Worm (Caenorhabditis elegans) whole organism, young adult: ENCODE measurements around the gene btb-2.

Experiments used
- B0019.2 ChIP-seq: fragments of 200-800 bp; sonication (Bioruptor generic); conservative IDR thresholded peaks from 2 replicates; pipeline ENCODE4 v1.3.6; 2022; ENCODE audit warnings: missing genetic modification reagents, missing genetic modification characterization, missing compliant biosample characterization
- B0336.3 ChIP-seq: fragments of 200-800 bp; sonication (Bioruptor generic); IDR thresholded peaks from 2 replicates; pipeline ENCODE4 v1.3.6; 2022; ENCODE audit warnings: missing genetic modification characterization, missing compliant biosample characterization
- C17E4.6 ChIP-seq: fragments of 200-800 bp; sonication (Bioruptor generic); IDR thresholded peaks from 2 replicates; pipeline ENCODE4 v1.3.6; 2022; ENCODE audit warnings: missing genetic modification reagents, missing genetic modification characterization, missing compliant biosample characterization
- D2030.7 ChIP-seq: fragments of 200-800 bp; sonication (Bioruptor generic); IDR thresholded peaks from 2 replicates; pipeline ENCODE4 v1.3.6; 2022; ENCODE audit warnings: missing genetic modification reagents, missing genetic modification characterization, missing compliant biosample characterization
- F23B12.7 ChIP-seq: sonication (generic microtip); optimal IDR thresholded peaks from 2 replicates; lab custom pipeline; 2017; ENCODE audit warnings: missing genetic modification characterization, mild to moderate bottlenecking, missing compliant biosample characterization, antibody characterized with exemption, moderate library complexity; ENCODE audit not compliant: insufficient read depth
- F33H1.4 ChIP-seq: fragments of 200-800 bp; sonication (Bioruptor generic); IDR thresholded peaks from 2 replicates; pipeline ENCODE4 v1.3.6; 2022; ENCODE audit warnings: missing genetic modification reagents, missing genetic modification characterization, missing compliant biosample characterization
- ZK185.1 ChIP-seq: sonication (generic microtip); optimal IDR thresholded peaks from 2 replicates; lab custom pipeline; 2016; ENCODE audit warnings: mild to moderate bottlenecking, missing genetic modification characterization, missing compliant biosample characterization; ENCODE audit not compliant: poor library complexity, severe bottlenecking
- ama-1 ChIP-seq, 3 experiments: fragments of 150-350 bp in 1 of 3; sonication (generic microtip) in 2 of 3; optimal IDR thresholded peaks; 2 replicates each; lab custom pipeline; 2014 to 2018; ENCODE audit warnings: missing biosample characterization in 2 of 3, missing genetic modification characterization in 2 of 3, missing genetic modification reagents in 2 of 3
- attf-3 ChIP-seq: fragments of 200-800 bp; sonication (Bioruptor generic); conservative IDR thresholded peaks from 2 replicates; pipeline ENCODE4 v1.3.6; 2022; ENCODE audit warnings: missing genetic modification reagents, missing genetic modification characterization, missing compliant biosample characterization
- attf-5 ChIP-seq: fragments of 200-800 bp; sonication (Bioruptor generic); optimal IDR thresholded peaks from 2 replicates; lab custom pipeline; 2018; ENCODE audit warnings: mild to moderate bottlenecking, missing genetic modification characterization, missing compliant biosample characterization
- cebp-1 ChIP-seq, 2 experiments: fragments of 200-800 bp in 1 of 2; sonication (Bioruptor generic) in 1 of 2; sonication (generic microtip) in 1 of 2; IDR thresholded peaks in 1 of 2; optimal IDR thresholded peaks in 1 of 2; 2 replicates each; pipeline versions ENCODE4 v1.3.6 to Lab custom; 2017 to 2022; ENCODE audit warnings: missing compliant biosample characterization in 2 of 2, missing genetic modification characterization in 2 of 2, mild to moderate bottlenecking in 1 of 2, missing genetic modification reagents in 1 of 2, moderate library complexity in 1 of 2
- cebp-2 ChIP-seq: fragments of 200-800 bp; sonication (Bioruptor generic); IDR thresholded peaks from 2 replicates; pipeline ENCODE4 v1.3.6; 2022; ENCODE audit warnings: missing genetic modification characterization, missing compliant biosample characterization
- ceh-100 ChIP-seq: fragments of 200-800 bp; sonication (Bioruptor generic); IDR thresholded peaks from 2 replicates; pipeline ENCODE4 v1.3.6; 2022; ENCODE audit warnings: missing genetic modification reagents, missing genetic modification characterization, missing compliant biosample characterization
- ceh-79 ChIP-seq: sonication (generic microtip); optimal IDR thresholded peaks from 2 replicates; lab custom pipeline; 2017; ENCODE audit warnings: mild to moderate bottlenecking, missing genetic modification characterization, missing compliant biosample characterization
- dox-1 ChIP-seq: fragments of 200-800 bp; sonication (Bioruptor generic); IDR thresholded peaks from 2 replicates; pipeline ENCODE4 v1.3.6; 2022; ENCODE audit warnings: missing genetic modification reagents, missing genetic modification characterization, missing compliant biosample characterization
- egrh-3 ChIP-seq: fragments of 200-800 bp; sonication (Bioruptor generic); IDR thresholded peaks from 2 replicates; pipeline ENCODE4 v1.3.6; 2022; ENCODE audit warnings: missing genetic modification reagents, missing genetic modification characterization, missing compliant biosample characterization
- fkh-3 ChIP-seq: sonication (generic microtip); optimal IDR thresholded peaks from 2 replicates; lab custom pipeline; 2016; ENCODE audit warnings: mild to moderate bottlenecking, missing genetic modification characterization, missing compliant biosample characterization
- hlh-26 ChIP-seq: fragments of 200-800 bp; sonication (Bioruptor generic); conservative IDR thresholded peaks from 2 replicates; pipeline ENCODE4 v1.3.6; 2022; ENCODE audit warnings: missing genetic modification reagents, missing genetic modification characterization, missing compliant biosample characterization
- hrde-1 ChIP-seq: sonication (generic microtip); optimal IDR thresholded peaks from 2 replicates; lab custom pipeline; 2016; ENCODE audit warnings: missing genetic modification characterization, mild to moderate bottlenecking, missing compliant biosample characterization, moderate library complexity, missing genotype, missing genetic modification reagents, borderline replicate concordance
- mel-28 ChIP-seq: sonication (generic microtip); optimal IDR thresholded peaks from 2 replicates; lab custom pipeline; 2016; ENCODE audit warnings: borderline replicate concordance, mild to moderate bottlenecking, missing genetic modification characterization, missing compliant biosample characterization
- nhr-120 ChIP-seq: fragments of 200-800 bp; sonication (Bioruptor generic); IDR thresholded peaks from 2 replicates; pipeline ENCODE4 v1.3.6; 2022; ENCODE audit warnings: missing genetic modification characterization, missing compliant biosample characterization
- nhr-27 ChIP-seq: fragments of 200-800 bp; sonication (Bioruptor generic); optimal IDR thresholded peaks from 2 replicates; lab custom pipeline; 2018; ENCODE audit warnings: mild to moderate bottlenecking, missing genetic modification characterization, moderate library complexity, missing compliant biosample characterization
- nhr-80 ChIP-seq: sonication (generic microtip); optimal IDR thresholded peaks from 2 replicates; lab custom pipeline; 2016; ENCODE audit warnings: missing genetic modification characterization, missing compliant biosample characterization
- nhr-90 ChIP-seq: sonication (generic microtip); optimal IDR thresholded peaks from 2 replicates; lab custom pipeline; 2016; ENCODE audit warnings: missing genotype, mild to moderate bottlenecking, missing genetic modification characterization, missing compliant biosample characterization
- pha-4 ChIP-seq: fragments of 150-350 bp; sonication (generic microtip); optimal IDR thresholded peaks from 2 replicates; lab custom pipeline; 2014; ENCODE audit warnings: missing biosample characterization, missing genetic modification reagents, missing genetic modification characterization
- rcor-1 ChIP-seq: fragments of 200-800 bp; sonication (Bioruptor generic); IDR thresholded peaks from 2 replicates; pipeline ENCODE4 v1.3.6; 2022; ENCODE audit warnings: missing genetic modification reagents, missing genetic modification characterization, missing compliant biosample characterization
- rpc-1 ChIP-seq, 2 experiments: fragments of 150-350 bp in 1 of 2; sonication (generic microtip) in 1 of 2; optimal IDR thresholded peaks; 2 replicates each; lab custom pipeline; 2014 to 2018; ENCODE audit warnings: missing biosample characterization in 1 of 2, missing genetic modification characterization in 1 of 2, missing genetic modification reagents in 1 of 2, missing genotype in 1 of 2
- sdz-38 ChIP-seq: sonication (generic microtip); optimal IDR thresholded peaks from 2 replicates; lab custom pipeline; 2016; ENCODE audit warnings: missing genotype, missing genetic modification characterization, missing compliant biosample characterization
- snpc-3.4 ChIP-seq: sonication (generic microtip); optimal IDR thresholded peaks from 2 replicates; lab custom pipeline; 2017; ENCODE audit warnings: missing genetic modification characterization, mild to moderate bottlenecking, missing compliant biosample characterization, antibody characterized with exemption, moderate library complexity, missing genotype, missing genetic modification reagents
- tbx-9 ChIP-seq: sonication (generic microtip); optimal IDR thresholded peaks from 2 replicates; lab custom pipeline; 2016; ENCODE audit warnings: borderline replicate concordance, missing genetic modification characterization, inconsistent platforms, missing compliant biosample characterization
- unc-62 ChIP-seq: fragments of 150-350 bp; optimal IDR thresholded peaks from 2 replicates; lab custom pipeline; 2014; ENCODE audit warnings: missing biosample characterization, missing genetic modification reagents, missing genetic modification characterization
- ztf-18 ChIP-seq: sonication (generic microtip); optimal IDR thresholded peaks from 2 replicates; lab custom pipeline; 2016; ENCODE audit warnings: missing genotype, mild to moderate bottlenecking, missing genetic modification characterization, missing compliant biosample characterization
- ztf-22 ChIP-seq: fragments of 200-800 bp; sonication (Bioruptor generic); optimal IDR thresholded peaks from 2 replicates; lab custom pipeline; 2018; ENCODE audit warnings: mild to moderate bottlenecking, missing genetic modification characterization, moderate library complexity, missing compliant biosample characterization

btb-2 gene

DNA sequence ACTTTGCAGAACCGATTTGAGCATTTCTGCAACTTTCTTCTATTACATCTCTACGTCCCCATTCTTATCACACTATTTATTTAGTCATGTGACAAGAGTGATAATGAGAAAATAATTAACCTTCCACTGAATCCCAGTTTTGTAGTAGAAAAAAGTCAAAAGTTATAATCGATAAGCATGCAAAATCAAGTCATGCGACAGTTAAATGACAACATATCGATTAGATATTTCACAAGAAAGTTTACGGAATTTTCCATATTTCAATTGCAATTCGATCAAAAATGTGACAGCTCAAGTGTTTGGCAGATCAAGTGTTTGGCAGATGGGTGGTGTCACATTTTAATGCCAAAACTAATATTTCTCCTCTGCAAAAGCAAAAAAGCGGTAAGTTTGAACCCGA is 27.1 kb upstream of the btb-2 start (continued):
- peak; percentile 67 for TF ChIP-seq B0336.3 (GFP tag; lab: Robert Waterston, UW)
- TF ChIP-seq nhr-120 (GFP tag; lab: Robert Waterston, UW) = no peak
- TF ChIP-seq unc-62 (GFP tag; lab: Kevin White, UChicago) = peak; percentile 64
- no peak for TF ChIP-seq ceh-100 (GFP tag; lab: Robert Waterston, UW)
- TF ChIP-seq cebp-1 (GFP tag; IDR thresholded peaks at IDR 0.05; lab: Robert Waterston, UW) = no peak; the same call in 1 of the 2 replicates
- TF ChIP-seq cebp-1 (tag; optimal IDR thresholded peaks at IDR 0.05; lab: Kevin White, UChicago) = peak; percentile 83

DNA sequence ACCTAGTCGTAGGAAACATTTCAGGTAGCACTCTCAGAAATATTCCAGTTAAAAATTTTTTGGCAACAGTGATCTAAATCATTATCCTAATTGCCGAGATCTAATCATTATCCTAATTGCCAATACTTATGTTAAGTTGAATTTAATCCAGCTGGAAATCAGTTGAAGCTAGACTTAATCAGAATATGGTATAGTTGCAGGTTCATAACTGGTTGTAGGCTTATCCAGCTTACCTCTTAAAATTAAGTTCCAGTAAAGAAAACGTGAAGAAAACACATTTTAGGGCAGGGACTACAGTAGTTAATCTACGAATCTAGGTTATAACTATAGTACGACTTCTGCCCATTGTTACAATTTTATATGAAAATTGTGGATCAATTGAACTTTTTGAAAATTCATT is 25.1 kb upstream of the btb-2 start:
- TF ChIP-seq rcor-1 (GFP tag; lab: Robert Waterston, UW) = no peak

DNA sequence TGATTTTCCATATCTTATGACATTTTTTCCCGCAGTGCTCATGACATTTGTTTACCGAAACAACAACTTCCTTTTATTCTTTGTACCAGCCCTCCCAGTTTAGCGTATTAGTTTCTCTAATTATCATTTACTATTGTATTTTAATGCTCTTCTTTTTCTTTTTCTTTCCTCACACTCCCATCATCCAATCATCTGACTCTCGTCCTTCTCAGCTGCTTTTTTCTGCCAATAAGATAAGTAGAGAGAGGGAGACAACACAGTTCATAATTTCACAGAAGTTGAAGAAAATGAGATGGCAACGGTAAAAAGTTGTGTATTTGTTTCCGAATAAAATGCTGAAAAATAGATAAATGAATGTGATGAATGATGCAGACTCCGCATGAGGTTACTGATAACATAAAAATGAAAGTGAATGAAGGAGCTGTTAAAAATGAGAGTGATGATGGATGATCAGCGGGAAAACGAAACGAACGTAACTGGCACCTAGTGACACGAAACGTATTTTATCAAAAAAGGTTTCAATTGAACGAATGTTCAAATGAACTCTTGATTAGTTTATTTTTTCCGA is 24.3 kb upstream of the btb-2 start:
- TF ChIP-seq F33H1.4 (GFP tag; lab: Robert Waterston, UW) = no peak
- TF ChIP-seq nhr-80 (tag; lab: Kevin White, UChicago) = peak; percentile 91
- TF ChIP-seq dox-1 = 0 out of 2 replicates have a peak, but pooled peaks have one; percentile 13
- no peak for TF ChIP-seq tbx-9 (tag; lab: Kevin White, UChicago)
- TF ChIP-seq cebp-1 (GFP tag; IDR thresholded peaks at IDR 0.05; lab: Robert Waterston, UW) = peak; percentile 64; the same call in 1 of the 2 replicates
- peak; percentile 69 for TF ChIP-seq cebp-1 (tag; optimal IDR thresholded peaks at IDR 0.05; lab: Kevin White, UChicago)
- peak; percentile 23 for TF ChIP-seq F23B12.7 (tag; lab: Kevin White, UChicago)
- no peak for TF ChIP-seq nhr-27 (tag; lab: Kevin White, UChicago)

DNA sequence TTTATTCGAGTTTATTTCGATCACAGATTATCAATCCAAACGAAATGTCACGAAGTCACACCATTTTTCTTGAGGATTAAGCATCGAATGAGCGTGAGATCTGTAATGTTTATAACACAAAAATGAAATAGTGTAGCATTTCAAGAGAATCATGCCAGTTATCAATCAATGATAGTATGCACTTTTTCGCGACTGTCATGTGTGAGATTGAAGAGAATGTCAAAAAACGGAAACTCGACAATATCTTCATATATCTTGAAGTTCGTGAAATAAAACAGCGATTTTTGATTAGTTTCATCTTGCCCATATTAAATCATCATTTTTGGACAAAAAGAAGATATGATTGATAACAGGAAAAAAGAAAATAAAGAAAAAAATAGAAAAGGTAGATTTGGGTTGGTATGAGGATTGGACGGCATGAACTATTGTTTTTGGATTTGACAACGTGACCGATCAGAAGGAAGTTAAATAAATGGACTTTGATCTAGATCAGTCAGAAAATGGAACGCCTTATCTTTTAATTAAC is 22.6 kb upstream of the btb-2 start:
- TF ChIP-seq nhr-90 (tag; lab: Kevin White, UChicago) (no peak), cebp-2 (GFP tag; lab: Robert Waterston, UW) (no peak), ama-1 (optimal IDR thresholded peaks at IDR 0.05; lab: Kevin White, UChicago) (no peak), ama-1 (GFP tag; optimal IDR thresholded peaks at IDR 0.05; lab: Kevin White, UChicago) (no peak)
- TF ChIP-seq, all 124 proteins: peak for 0

DNA sequence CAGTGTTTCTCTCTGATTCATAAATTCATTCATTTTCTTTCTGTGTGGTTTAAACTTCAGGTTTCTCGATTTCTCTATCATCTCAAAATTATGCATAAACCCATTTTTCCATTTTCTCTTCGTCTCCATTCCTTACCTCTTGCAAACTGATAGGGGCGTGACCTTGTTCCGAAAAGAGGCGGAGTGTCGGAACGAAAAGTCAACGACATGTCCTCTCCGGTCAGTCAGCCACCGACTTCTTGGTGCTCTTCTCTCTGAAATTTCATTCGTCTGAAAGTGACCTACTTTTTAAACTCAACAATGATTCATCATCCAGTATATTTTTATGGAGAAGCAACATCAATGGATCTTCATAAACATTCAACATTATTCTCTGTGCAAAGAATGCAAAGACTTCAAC is 20.9 kb upstream of the btb-2 start, which contains the start of gene F58F12.12:
F58F12.12 (plus strand) TSS at position 301 of the 400 bp plus-strand sequence.
- TF ChIP-seq cebp-1 (GFP tag; IDR thresholded peaks at IDR 0.05; lab: Robert Waterston, UW) (no peak), cebp-1 (tag; optimal IDR thresholded peaks at IDR 0.05; lab: Kevin White, UChicago) (no peak), nhr-80 (tag; lab: Kevin White, UChicago) (peak; percentile 14), nhr-27 (tag; lab: Kevin White, UChicago) (no peak), fkh-3 (tag; lab: Kevin White, UChicago) (no peak), pha-4 (tag; lab: Kevin White, UChicago) (no peak), egrh-3 (GFP tag; lab: Robert Waterston, UW) (no peak), hrde-1 (tag; lab: Kevin White, UChicago) (no peak)

DNA sequence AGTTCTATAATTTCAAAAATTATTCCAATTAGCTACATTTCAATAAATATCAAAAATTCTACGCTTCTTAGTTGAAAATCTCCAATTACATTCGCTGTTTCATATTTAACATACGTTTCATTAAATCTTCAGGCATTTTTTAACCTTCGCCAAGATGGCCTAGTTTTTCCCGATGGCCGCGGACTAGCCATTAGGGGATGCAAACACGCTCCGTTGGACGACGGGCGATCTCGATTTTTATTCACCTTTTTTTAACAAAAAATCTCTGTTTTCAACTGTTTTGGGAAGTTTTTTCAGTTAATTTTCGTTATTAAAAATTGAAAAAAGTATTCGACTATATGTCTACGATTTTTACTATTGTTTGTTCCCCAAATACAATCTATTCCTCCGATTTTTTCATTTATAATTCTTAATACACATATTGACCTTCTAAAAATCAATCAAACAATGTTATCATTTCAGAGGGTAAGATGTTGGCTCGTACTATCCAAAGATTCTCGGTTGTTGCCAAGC is 18.5 kb upstream of the btb-2 start, which contains the start of gene F58F12.1:
F58F12.1 (plus strand) TSS at position 463 of the 513 bp plus-strand sequence.
- TF ChIP-seq F33H1.4 (GFP tag; lab: Robert Waterston, UW) (peak; percentile 15; the same call in 1 of the 2 replicates), D2030.7 (peak; percentile 21; the same call in 1 of the 2 replicates), ZK185.1 (tag; lab: Kevin White, UChicago) (peak; percentile 63), rpc-1 (optimal IDR thresholded peaks at IDR 0.05; lab: Kevin White, UChicago) (no peak), rpc-1 (tag; optimal IDR thresholded peaks at IDR 0.05; lab: Kevin White, UChicago) (no peak), B0019.2 (GFP tag; lab: Robert Waterston, UW) (no peak), dox-1 (peak; percentile 56), mel-28 (tag; lab: Kevin White, UChicago) (no peak), attf-5 (peak; percentile 63), nhr-80 (tag; lab: Kevin White, UChicago) (peak; percentile 40), ceh-100 (GFP tag; lab: Robert Waterston, UW) (peak; percentile 33; the same call in 1 of the 2 replicates), ceh-79 (tag; lab: Kevin White, UChicago) (no peak), C17E4.6 (no peak), sdz-38 (tag; lab: Kevin White, UChicago) (no peak), egrh-3 (GFP tag; lab: Robert Waterston, UW) (no peak), hlh-26 (GFP tag; lab: Robert Waterston, UW) (no peak), cebp-1 (GFP tag; IDR thresholded peaks at IDR 0.05; lab: Robert Waterston, UW) (no peak), cebp-1 (tag; optimal IDR thresholded peaks at IDR 0.05; lab: Kevin White, UChicago) (peak; percentile 10), snpc-3.4 (tag; lab: Kevin White, UChicago) (peak; percentile 46), attf-3 (no peak), nhr-27 (tag; lab: Kevin White, UChicago) (no peak), ztf-18 (tag; lab: Kevin White, UChicago) (peak; percentile 41), ztf-22 (GFP tag; lab: Kevin White, UChicago) (no peak)
